Worm (Caenorhabditis elegans): ENCODE measurements around the gene C24B9.3.

DNA sequence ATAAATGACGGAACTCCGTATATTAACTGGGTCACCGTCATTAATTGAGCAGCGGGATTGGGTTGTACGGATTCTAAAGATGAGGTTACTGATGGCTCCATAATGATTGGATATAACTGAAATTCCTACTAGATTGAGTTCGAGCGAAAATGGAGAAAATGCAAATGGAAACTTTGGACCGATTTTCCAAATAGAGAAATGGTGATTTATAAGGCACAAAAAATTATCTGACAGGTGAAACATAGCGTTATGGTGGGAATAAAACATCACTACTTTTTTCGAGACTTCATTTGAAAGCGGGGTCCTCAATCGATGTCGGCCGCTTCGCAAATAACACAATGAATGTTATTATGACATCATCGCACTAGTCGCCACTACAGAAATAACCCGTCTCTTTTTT, 11.2 kb upstream of the C24B9.3 start, which contains the start of gene srg-60:
- TF ChIP-seq pha-4 (tag; optimal IDR thresholded peaks at IDR 0.05) (no peak), hmg-20 (GFP tag; IDR thresholded peaks at IDR 0.05) (no peak), madf-3 (GFP tag; IDR thresholded peaks at IDR 0.05) (no peak), nhr-80 (tag; optimal IDR thresholded peaks at IDR 0.05) (no peak), unc-62 (GFP tag; optimal IDR thresholded peaks at IDR 0.05) (no peak)

Data from whole organism, young adult.